Worm (Caenorhabditis elegans): ENCODE results near the gene best-17.

The best-17 gene

ce11 chrIII:558083-558482 lies 51.4 kb downstream of the best-17 start:
- TF ChIP-seq flt-1 (GFP tag; IDR thresholded peaks at IDR 0.05) (no peak), ztf-29 (GFP tag; IDR thresholded peaks at IDR 0.05) (no peak), tab-1 (GFP tag; IDR thresholded peaks at IDR 0.05) (no peak), ref-1 (GFP tag; conservative IDR thresholded peaks at IDR 0.05) (no peak), klf-2 (GFP tag; conservative IDR thresholded peaks at IDR 0.05) (no peak), cog-1 (tag; optimal IDR thresholded peaks at IDR 0.05) (no peak), med-1 (GFP tag; optimal IDR thresholded peaks at IDR 0.05; ENCODE audit: insufficient read depth) (no peak), T22C8.4 (GFP tag; IDR thresholded peaks at IDR 0.05) (no peak), ztf-23 (GFP tag; IDR thresholded peaks at IDR 0.05) (no peak)

Data from whole organism, midembryonic.